Fruit fly (Drosophila melanogaster) whole organism, embryonic: ENCODE data around the gene CG11396.
A peak's percentile ranks its signal among the peaks of the same experiment; 100 is the strongest.

Experiments used
- Abd-B ChIP-seq: fragments of 200-800 bp; sonication (Bioruptor generic); optimal IDR thresholded peaks from 2 replicates; lab custom pipeline; 2018; ENCODE audit warnings: missing biosample characterization, mild to moderate bottlenecking, missing genetic modification characterization, moderate library complexity
- CG10147 ChIP-seq: fragments of 200-800 bp; sonication (Bioruptor generic); optimal IDR thresholded peaks from 2 replicates; lab custom pipeline; 2019; ENCODE audit warnings: missing biosample characterization, mild to moderate bottlenecking, missing genetic modification characterization, moderate library complexity
- CG16815 ChIP-seq: fragments of 200-800 bp; sonication (Bioruptor generic); optimal IDR thresholded peaks from 3 replicates; lab custom pipeline; 2017; ENCODE audit warnings: missing biosample characterization, mild to moderate bottlenecking, missing genetic modification characterization
- CG30020 ChIP-seq: fragments of 200-800 bp; optimal IDR thresholded peaks from 2 replicates; lab custom pipeline; 2019; ENCODE audit warnings: missing biosample characterization, mild to moderate bottlenecking, missing genetic modification characterization, moderate library complexity
- NC2α ChIP-seq: fragments of 200-800 bp; sonication (Bioruptor generic); optimal IDR thresholded peaks from 2 replicates; lab custom pipeline; 2016; ENCODE audit warnings: missing biosample characterization, missing genetic modification characterization
- TFAM ChIP-seq: fragments of 200-800 bp; sonication (Bioruptor generic); optimal IDR thresholded peaks from 2 replicates; lab custom pipeline; 2017; ENCODE audit warnings: missing biosample characterization, missing genetic modification characterization, inconsistent platforms
- Taf1 ChIP-seq: fragments of 200-800 bp; sonication (Bioruptor generic); IDR thresholded peaks from 2 replicates; pipeline ENCODE4 v1.3.6; 2022; ENCODE audit warnings: missing biosample characterization, missing genetic modification characterization
- cas ChIP-seq: fragments of 200-800 bp; sonication (Bioruptor generic); IDR thresholded peaks from 2 replicates; pipeline ENCODE4 v1.3.6; 2022; ENCODE audit warnings: missing biosample characterization, missing genetic modification characterization
- fd96Cb ChIP-seq: fragments of 200-800 bp; sonication (Bioruptor generic); optimal IDR thresholded peaks from 2 replicates; lab custom pipeline; 2018; ENCODE audit warnings: missing biosample characterization, mild to moderate bottlenecking, missing genetic modification characterization, moderate library complexity
- mld ChIP-seq: fragments of 200-800 bp; sonication (Bioruptor generic); IDR thresholded peaks from 3 replicates; pipeline ENCODE4 v1.3.6; 2022; ENCODE audit warnings: missing biosample characterization, missing genetic modification characterization; ENCODE audit not compliant: partially characterized antibody
- p53 ChIP-seq: fragments of 200-800 bp; sonication (Bioruptor generic); optimal IDR thresholded peaks from 2 replicates; lab custom pipeline; 2016; ENCODE audit warnings: missing biosample characterization, missing genetic modification characterization
- sr ChIP-seq: fragments of 200-800 bp; sonication (Bioruptor generic); IDR thresholded peaks from 3 replicates; pipeline ENCODE4 v1.3.6; 2022; ENCODE audit warnings: missing biosample characterization, missing genetic modification characterization

- TF ChIP-seq CG10147 (GFP tag; lab: Kevin White, UChicago) = no peak
- peak; percentile 100 for TF ChIP-seq mld
- no peak for TF ChIP-seq NC2α
- TF ChIP-seq sr (GFP tag; lab: Robert Waterston, UW) = no peak
- TF ChIP-seq cas = 0 out of 2 replicates have a peak, but pooled peaks have one; percentile 31
- no peak for TF ChIP-seq Taf1 (GFP tag; lab: Robert Waterston, UW)
- no peak for TF ChIP-seq Abd-B (GFP tag; lab: Kevin White, UChicago)
- no peak for TF ChIP-seq CG16815 (GFP tag; lab: Kevin White, UChicago)
- peak; percentile 62 for TF ChIP-seq CG30020 (tag; lab: Kevin White, UChicago)
- TF ChIP-seq TFAM (GFP tag; lab: Kevin White, UChicago) = no peak
- TF ChIP-seq fd96Cb = no peak
- no peak for TF ChIP-seq p53 (GFP tag; lab: Kevin White, UChicago)
Measured at dm6 chr3L:20785742-20786427, 2.1 kb downstream of the CG11396 start, which contains the start of gene Pcif1.
